Fruit fly (Drosophila melanogaster) whole organism, embryonic: ENCODE data around the gene CG13407.

Experiments
- Adf1 ChIP-seq: fragments of 200-800 bp; sonication (Bioruptor generic); IDR thresholded peaks from 2 replicates; pipeline ENCODE4 v1.3.6; 2022; ENCODE audit warnings: missing biosample characterization, missing genetic modification characterization
- BEAF-32 ChIP-seq: fragments of 200-800 bp; sonication (Bioruptor generic); optimal IDR thresholded peaks from 3 replicates; lab custom pipeline; 2017; ENCODE audit warnings: missing biosample characterization, missing genetic modification characterization, mild to moderate bottlenecking, moderate library complexity, missing genetic modification reagents
- CG15514 ChIP-seq: fragments of 200-800 bp; sonication (Bioruptor generic); optimal IDR thresholded peaks from 3 replicates; lab custom pipeline; 2017; ENCODE audit warnings: missing biosample characterization, missing genetic modification characterization, mild to moderate bottlenecking, moderate library complexity, missing genetic modification reagents
- CG17328 ChIP-seq: fragments of 200-800 bp; sonication (Bioruptor generic); IDR thresholded peaks from 2 replicates; pipeline ENCODE4 v1.3.6; 2022; ENCODE audit warnings: missing biosample characterization, missing genetic modification characterization
- CG18619 ChIP-seq: fragments of 200-800 bp; sonication (Bioruptor generic); optimal IDR thresholded peaks from 3 replicates; lab custom pipeline; 2017; ENCODE audit warnings: missing biosample characterization, mild to moderate bottlenecking, missing genetic modification characterization
- CG18764 ChIP-seq: fragments of 200-800 bp; sonication (Bioruptor generic); optimal IDR thresholded peaks from 3 replicates; lab custom pipeline; 2016; ENCODE audit warnings: missing biosample characterization, missing genetic modification characterization
- CG2875 ChIP-seq: fragments of 200-800 bp; sonication (Bioruptor generic); optimal IDR thresholded peaks from 2 replicates; lab custom pipeline; 2017; ENCODE audit warnings: missing biosample characterization, mild to moderate bottlenecking, missing genetic modification characterization, missing genetic modification reagents
- CG30020 ChIP-seq: fragments of 200-800 bp; optimal IDR thresholded peaks from 2 replicates; lab custom pipeline; 2019; ENCODE audit warnings: missing biosample characterization, mild to moderate bottlenecking, missing genetic modification characterization, moderate library complexity
- CG31441 ChIP-seq: fragments of 200-800 bp; sonication (Bioruptor generic); IDR thresholded peaks from 2 replicates; pipeline ENCODE4 v1.3.6; 2022; ENCODE audit warnings: missing biosample characterization, missing genetic modification characterization
- CG4404 ChIP-seq: fragments of 200-800 bp; sonication (Bioruptor generic); IDR thresholded peaks from 2 replicates; pipeline ENCODE4 v1.3.6; 2022; ENCODE audit warnings: missing biosample characterization, missing genetic modification characterization
- CG4424 ChIP-seq: fragments of 200-800 bp; sonication (Bioruptor generic); optimal IDR thresholded peaks from 3 replicates; lab custom pipeline; 2016; ENCODE audit warnings: missing biosample characterization, missing genetic modification characterization
- CG5245 ChIP-seq: fragments of 200-800 bp; sonication (Bioruptor generic); optimal IDR thresholded peaks from 3 replicates; lab custom pipeline; 2016; ENCODE audit warnings: missing biosample characterization, missing genetic modification characterization
- CG8089 ChIP-seq: fragments of 200-800 bp; sonication (Bioruptor generic); optimal IDR thresholded peaks from 3 replicates; lab custom pipeline; 2016; ENCODE audit warnings: missing biosample characterization, missing genetic modification characterization
- CG8944 ChIP-seq: fragments of 200-800 bp; sonication (Bioruptor generic); optimal IDR thresholded peaks from 3 replicates; lab custom pipeline; 2016; ENCODE audit warnings: missing biosample characterization, missing genetic modification characterization
- CG9727 ChIP-seq: fragments of 200-800 bp; sonication (Bioruptor generic); optimal IDR thresholded peaks from 3 replicates; lab custom pipeline; 2017; ENCODE audit warnings: missing biosample characterization, mild to moderate bottlenecking, missing genetic modification characterization
- CG9797 ChIP-seq: fragments of 200-800 bp; sonication (Bioruptor generic); optimal IDR thresholded peaks from 3 replicates; lab custom pipeline; 2018; ENCODE audit warnings: missing biosample characterization, mild to moderate bottlenecking, missing genetic modification characterization
- CHES-1-like ChIP-seq: fragments of 200-800 bp; sonication (Bioruptor generic); optimal IDR thresholded peaks from 2 replicates; lab custom pipeline; 2016; ENCODE audit warnings: missing biosample characterization, missing genetic modification characterization
- Chrac-16 ChIP-seq: fragments of 200-800 bp; sonication (Bioruptor generic); optimal IDR thresholded peaks from 3 replicates; lab custom pipeline; 2016; ENCODE audit warnings: missing biosample characterization, missing genetic modification characterization
- Doc3 ChIP-seq: fragments of 200-800 bp; sonication (Bioruptor generic); IDR thresholded peaks from 3 replicates; pipeline ENCODE4 v1.3.6; 2022; ENCODE audit warnings: missing biosample characterization, missing genetic modification characterization; ENCODE audit not compliant: partially characterized antibody
- Dp ChIP-seq: fragments of 200-800 bp; sonication (Bioruptor generic); optimal IDR thresholded peaks from 2 replicates; lab custom pipeline; 2018; ENCODE audit warnings: missing biosample characterization, mild to moderate bottlenecking, missing genetic modification characterization, moderate library complexity
- Drgx ChIP-seq: fragments of 200-800 bp; sonication (Bioruptor generic); IDR thresholded peaks from 2 replicates; pipeline ENCODE4 v1.3.6; 2022; ENCODE audit warnings: missing biosample characterization, missing genetic modification characterization
- H2.0 ChIP-seq: fragments of 200-800 bp; sonication (Bioruptor generic); IDR thresholded peaks from 2 replicates; pipeline ENCODE4 v1.3.6; 2022; ENCODE audit warnings: missing biosample characterization, missing genetic modification characterization
- HLH4C ChIP-seq: fragments of 200-800 bp; sonication (Bioruptor generic); IDR thresholded peaks from 3 replicates; pipeline ENCODE4 v1.3.6; 2022; ENCODE audit warnings: missing biosample characterization, missing genetic modification characterization; ENCODE audit not compliant: partially characterized antibody
- Hand ChIP-seq: fragments of 200-800 bp; sonication (Bioruptor generic); optimal IDR thresholded peaks from 2 replicates; lab custom pipeline; 2017; ENCODE audit warnings: mild to moderate bottlenecking, missing biosample characterization, missing genetic modification reagents, missing genetic modification characterization
- Hr3 ChIP-seq: fragments of 200-800 bp; sonication (Bioruptor generic); optimal IDR thresholded peaks from 3 replicates; lab custom pipeline; 2016; ENCODE audit warnings: missing biosample characterization, missing genetic modification characterization
- Med ChIP-seq: fragments of 200-800 bp; sonication (Bioruptor generic); peaks from one replicate; lab custom pipeline; 2016; ENCODE audit warnings: missing biosample characterization, missing genetic modification characterization, mild to moderate bottlenecking, inconsistent platforms, moderate library complexity
- Nf-YA ChIP-seq: fragments of 200-800 bp; sonication (Bioruptor generic); IDR thresholded peaks from 2 replicates; pipeline ENCODE4 v1.3.6; 2022; ENCODE audit warnings: missing biosample characterization, missing genetic modification characterization
- Nf-YB ChIP-seq: fragments of 200-800 bp; sonication (Bioruptor generic); optimal IDR thresholded peaks from 3 replicates; lab custom pipeline; 2019; ENCODE audit warnings: missing biosample characterization, mild to moderate bottlenecking, missing genetic modification characterization, moderate library complexity
- Six4 ChIP-seq: fragments of 200-800 bp; sonication (Bioruptor generic); optimal IDR thresholded peaks from 2 replicates; lab custom pipeline; 2016; ENCODE audit warnings: missing biosample characterization, missing genetic modification characterization
- Sox102F ChIP-seq: fragments of 200-800 bp; sonication (Bioruptor generic); optimal IDR thresholded peaks from 2 replicates; lab custom pipeline; 2018; ENCODE audit warnings: missing biosample characterization, mild to moderate bottlenecking, missing genetic modification characterization, moderate library complexity
- TFAM ChIP-seq: fragments of 200-800 bp; sonication (Bioruptor generic); optimal IDR thresholded peaks from 2 replicates; lab custom pipeline; 2017; ENCODE audit warnings: missing biosample characterization, missing genetic modification characterization, inconsistent platforms
- abd-A ChIP-seq: fragments of 200-800 bp; sonication (Bioruptor generic); optimal IDR thresholded peaks from 3 replicates; lab custom pipeline; 2019; ENCODE audit warnings: missing biosample characterization, mild to moderate bottlenecking, missing genetic modification characterization, moderate library complexity
- az2 ChIP-seq: fragments of 200-800 bp; sonication (Bioruptor generic); optimal IDR thresholded peaks from 3 replicates; lab custom pipeline; 2016; ENCODE audit warnings: missing biosample characterization, missing genetic modification characterization
- bowl ChIP-seq: fragments of 200-800 bp; sonication (Bioruptor generic); IDR thresholded peaks from 2 replicates; pipeline ENCODE4 v1.3.6; 2022; ENCODE audit warnings: missing biosample characterization, missing genetic modification characterization
- br ChIP-seq: fragments of >200 bp; optimal IDR thresholded peaks from 2 replicates; lab custom pipeline; 2017
- bsh ChIP-seq, 2 experiments: fragments of 200-800 bp; sonication (Bioruptor generic); optimal IDR thresholded peaks; 2 replicates each; lab custom pipeline; 2017 to 2018; ENCODE audit warnings: mild to moderate bottlenecking in 2 of 2, missing biosample characterization in 2 of 2, missing genetic modification characterization in 2 of 2, moderate library complexity in 1 of 2
- chinmo ChIP-seq: fragments of 200-800 bp; sonication (Bioruptor generic); IDR thresholded peaks from 4 replicates; pipeline ENCODE4 v1.3.6; 2022; ENCODE audit warnings: missing biosample characterization, missing genetic modification characterization; ENCODE audit not compliant: partially characterized antibody
- crc ChIP-seq: fragments of 200-800 bp; sonication (Bioruptor generic); optimal IDR thresholded peaks from 2 replicates; lab custom pipeline; 2016; ENCODE audit warnings: missing biosample characterization, missing genetic modification characterization
- croc ChIP-seq: fragments of 200-800 bp; sonication (Bioruptor generic); conservative IDR thresholded peaks from 3 replicates; pipeline ENCODE4 v1.3.6; 2022; ENCODE audit warnings: missing biosample characterization, missing genetic modification characterization
- crol ChIP-seq: fragments of 200-800 bp; sonication (Bioruptor generic); IDR thresholded peaks from 2 replicates; pipeline ENCODE4 v1.3.6; 2022; ENCODE audit warnings: missing biosample characterization, missing genetic modification characterization
- dmrt99B ChIP-seq: fragments of 200-800 bp; sonication (Bioruptor generic); optimal IDR thresholded peaks from 2 replicates; lab custom pipeline; 2018; ENCODE audit warnings: missing biosample characterization, mild to moderate bottlenecking, missing genetic modification characterization, moderate library complexity
- gsb ChIP-seq: fragments of 200-800 bp; sonication (Bioruptor generic); IDR thresholded peaks from 2 replicates; pipeline ENCODE4 v1.3.6; 2022; ENCODE audit warnings: missing biosample characterization, missing genetic modification characterization
- mld ChIP-seq: fragments of 200-800 bp; sonication (Bioruptor generic); IDR thresholded peaks from 3 replicates; pipeline ENCODE4 v1.3.6; 2022; ENCODE audit warnings: missing biosample characterization, missing genetic modification characterization; ENCODE audit not compliant: partially characterized antibody
- pb ChIP-seq: fragments of 200-800 bp; sonication (Bioruptor generic); optimal IDR thresholded peaks from 3 replicates; lab custom pipeline; 2016; ENCODE audit warnings: missing biosample characterization, missing genetic modification characterization
- pum ChIP-seq: fragments of 200-800 bp; sonication (Bioruptor generic); optimal IDR thresholded peaks from 2 replicates; lab custom pipeline; 2016; ENCODE audit warnings: missing biosample characterization, missing genetic modification characterization
- row ChIP-seq: fragments of 200-800 bp; sonication (Bioruptor generic); IDR thresholded peaks from 3 replicates; pipeline ENCODE4 v1.3.6; 2022; ENCODE audit warnings: missing biosample characterization, missing genetic modification characterization
- sqz ChIP-seq: fragments of 200-800 bp; sonication (Bioruptor generic); optimal IDR thresholded peaks from 3 replicates; lab custom pipeline; 2018; ENCODE audit warnings: missing biosample characterization, mild to moderate bottlenecking, missing genetic modification characterization
- tap ChIP-seq: fragments of 200-800 bp; optimal IDR thresholded peaks from 3 replicates; lab custom pipeline; 2019; ENCODE audit warnings: missing biosample characterization, mild to moderate bottlenecking, missing genetic modification characterization, moderate library complexity
- tna ChIP-seq: fragments of 200-800 bp; sonication (Bioruptor generic); IDR thresholded peaks from 2 replicates; pipeline ENCODE4 v1.3.6; 2022; ENCODE audit warnings: missing biosample characterization, missing genetic modification characterization; ENCODE audit not compliant: partially characterized antibody
- zf30C ChIP-seq: fragments of 200-800 bp; sonication (Bioruptor generic); optimal IDR thresholded peaks from 3 replicates; lab custom pipeline; 2018; ENCODE audit warnings: missing biosample characterization, mild to moderate bottlenecking, missing genetic modification characterization

Gene CG13407

DNA sequence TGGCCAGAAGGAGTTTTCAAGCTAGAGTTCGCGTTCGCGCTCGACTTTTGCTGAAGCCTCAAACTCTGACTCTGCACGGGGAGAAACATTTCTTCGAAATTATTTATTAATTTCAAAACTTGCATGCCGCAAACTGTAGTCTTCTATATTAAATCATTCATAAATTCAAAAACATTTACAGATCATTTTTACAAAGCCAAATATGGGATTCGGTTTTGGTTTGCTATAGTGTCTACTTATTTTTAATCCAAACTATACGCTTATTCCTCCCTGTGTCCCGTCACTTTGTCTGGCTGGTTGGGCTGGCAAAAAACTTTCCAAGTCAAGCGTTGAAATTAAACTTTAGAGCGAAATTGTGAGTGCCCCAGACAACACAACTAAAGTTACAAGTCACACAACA, 45.1 kb downstream of the CG13407 start:
- TF ChIP-seq BEAF-32: no peak
- no peak for TF ChIP-seq Six4 (GFP tag; lab: Kevin White, UChicago)
- TF ChIP-seq CG31441 (GFP tag; lab: Robert Waterston, UW): no peak
- TF ChIP-seq Chrac-16: no peak
- no peak for TF ChIP-seq CG15514
- no peak for TF ChIP-seq gsb
- no peak for TF ChIP-seq CHES-1-like (GFP tag; lab: Kevin White, UChicago)

DNA sequence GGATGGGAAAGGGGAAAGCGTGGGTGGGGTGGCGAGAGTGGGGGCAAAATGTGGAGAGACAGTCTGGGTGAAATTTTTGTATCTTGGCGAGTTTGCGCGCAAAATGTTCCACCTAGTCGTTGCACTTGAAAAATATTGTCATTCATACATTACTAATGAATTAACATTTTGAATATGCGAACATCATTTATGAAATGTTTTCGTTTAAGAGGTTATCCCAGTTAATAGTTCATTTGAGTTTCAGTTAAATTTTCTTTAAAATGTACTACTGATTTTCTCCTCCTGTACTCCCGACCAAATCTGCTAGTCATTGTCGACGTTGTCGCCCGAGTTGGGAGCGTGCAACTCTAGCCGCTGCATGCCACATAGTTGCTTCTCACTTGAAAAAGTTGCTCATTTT, 46.7 kb downstream of the CG13407 start:
- TF ChIP-seq az2 (no peak), crol (GFP tag; lab: Robert Waterston, UW) (0 out of 2 replicates have a peak, but pooled peaks have one; percentile 5), Med (GFP tag; lab: Kevin White, UChicago) (peak; percentile 6), pb (GFP tag; lab: Kevin White, UChicago) (no peak), row (0 out of 3 replicates have a peak, but pooled peaks have one; percentile 5), Doc3 (GFP tag; lab: Robert Waterston, UW) (no peak), zf30C (GFP tag; lab: Kevin White, UChicago) (no peak), Drgx (peak; percentile 72), tap (no peak), bsh (GFP tag; optimal IDR thresholded peaks at IDR 0.05; lab: Kevin White, UChicago) (peak in 1 of 2 experiments; percentile 34), CG4424 (GFP tag; lab: Kevin White, UChicago) (no peak), mld (no peak), br (no peak), CG5245 (GFP tag; lab: Kevin White, UChicago) (no peak), Adf1 (GFP tag; lab: Robert Waterston, UW) (no peak), CG18619 (GFP tag; lab: Kevin White, UChicago) (no peak)

DNA sequence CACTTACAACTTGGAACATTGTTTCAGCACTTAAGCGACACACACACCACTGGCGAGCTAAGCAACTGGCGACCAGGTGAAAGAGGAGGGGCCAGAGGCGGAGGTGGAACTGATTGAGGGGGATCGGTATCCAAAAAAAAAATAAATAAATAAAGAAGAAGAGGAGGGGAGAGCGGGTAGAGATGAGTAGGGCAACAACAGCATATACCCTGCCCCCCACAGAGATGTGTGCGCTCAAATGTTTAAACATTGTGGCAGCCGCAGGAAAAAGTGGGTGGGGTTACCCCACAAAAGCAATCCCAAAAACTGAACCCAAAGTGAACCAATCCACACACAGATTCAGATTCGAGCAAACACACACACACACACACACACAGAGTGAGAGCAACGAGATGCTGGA, 47.2 kb downstream of the CG13407 start:
- TF ChIP-seq crc (GFP tag; lab: Kevin White, UChicago): no peak
- TF ChIP-seq CG30020 (tag; lab: Kevin White, UChicago): no peak
- TF ChIP-seq dmrt99B (tag; lab: Kevin White, UChicago): no peak
- no peak for TF ChIP-seq CG9797 (GFP tag; lab: Kevin White, UChicago)
- no peak for TF ChIP-seq pum (GFP tag; lab: Kevin White, UChicago)
- no peak for TF ChIP-seq Nf-YA (GFP tag; lab: Robert Waterston, UW)
- TF ChIP-seq CG4404 (GFP tag; lab: Robert Waterston, UW): no peak
- TF ChIP-seq HLH4C (GFP tag; lab: Robert Waterston, UW): no peak
- no peak for TF ChIP-seq mld
- TF ChIP-seq H2.0 (GFP tag; lab: Robert Waterston, UW): 0 out of 2 replicates have a peak, but pooled peaks have one; percentile 8
- TF ChIP-seq Hr3 (GFP tag; lab: Kevin White, UChicago): no peak
- TF ChIP-seq abd-A (tag; lab: Kevin White, UChicago): no peak
- no peak for TF ChIP-seq CG9727 (GFP tag; lab: Kevin White, UChicago)
- TF ChIP-seq CG8089 (GFP tag; lab: Kevin White, UChicago): no peak
- peak; percentile 33; the same call in 1 of the 2 replicates for TF ChIP-seq CG17328 (GFP tag; lab: Robert Waterston, UW)
- TF ChIP-seq tna (GFP tag; lab: Robert Waterston, UW): no peak
- no peak for TF ChIP-seq CG2875 (GFP tag; lab: Kevin White, UChicago)
- 0 out of 2 replicates have a peak, but pooled peaks have one; percentile 44 for TF ChIP-seq Drgx
- no peak for TF ChIP-seq bowl (GFP tag; lab: Robert Waterston, UW)
- TF ChIP-seq sqz (GFP tag; lab: Kevin White, UChicago): peak; percentile 65
- TF ChIP-seq croc (GFP tag; lab: Robert Waterston, UW): no peak
- no peak for TF ChIP-seq Sox102F (GFP tag; lab: Kevin White, UChicago)
- TF ChIP-seq Hand (GFP tag; lab: Kevin White, UChicago): no peak
- TF ChIP-seq Dp (GFP tag; lab: Kevin White, UChicago): no peak
- TF ChIP-seq CG18764 (GFP tag; lab: Kevin White, UChicago): no peak
- no peak for TF ChIP-seq CG8944
- no peak for TF ChIP-seq TFAM
- no peak for TF ChIP-seq chinmo
- TF ChIP-seq Nf-YB (GFP tag; lab: Kevin White, UChicago): peak; percentile 1
